Fruit fly (Drosophila melanogaster) S2 (cell line): Measurements from ENCODE around the gene Pka-C2.

Experiments used
- CG8478 ChIP-seq: fragments of >200 bp; optimal IDR thresholded peaks from 2 replicates; lab custom pipeline; 2018
- CTCF ChIP-seq, 2 experiments: fragments of >200 bp; optimal IDR thresholded peaks; 2 replicates each; lab custom pipeline; 2018

- no peak for TF ChIP-seq CTCF (optimal IDR thresholded peaks at IDR 0.05; lab: Kevin White, UChicago)
- no peak for TF ChIP-seq CG8478 (lab: Kevin White, UChicago)
Measured at dm6 chr3R:30729013-30729412, 32.1 kb upstream of the Pka-C2 start.
